Fruit fly (Drosophila melanogaster) whole organism, embryonic: Measurements from ENCODE around the gene CG1273.

Experiments used
- Aef1 ChIP-seq: fragments of 200-800 bp; sonication (Bioruptor generic); IDR thresholded peaks from 3 replicates; pipeline ENCODE4 v1.3.6; 2022; ENCODE audit warnings: missing biosample characterization, missing genetic modification characterization
- BEAF-32 ChIP-seq: fragments of 200-800 bp; sonication (Bioruptor generic); optimal IDR thresholded peaks from 3 replicates; lab custom pipeline; 2017; ENCODE audit warnings: missing biosample characterization, missing genetic modification characterization, mild to moderate bottlenecking, moderate library complexity, missing genetic modification reagents
- CG10267 ChIP-seq: fragments of 200-800 bp; sonication (Bioruptor generic); optimal IDR thresholded peaks from 2 replicates; lab custom pipeline; 2018; ENCODE audit warnings: missing biosample characterization, mild to moderate bottlenecking, missing genetic modification characterization, moderate library complexity
- CG12659 ChIP-seq: fragments of 200-800 bp; sonication (Bioruptor generic); optimal IDR thresholded peaks from 3 replicates; lab custom pipeline; 2017; ENCODE audit warnings: mild to moderate bottlenecking, missing biosample characterization, missing genetic modification reagents, missing genetic modification characterization
- CG13424 ChIP-seq: fragments of 200-800 bp; sonication (Bioruptor generic); optimal IDR thresholded peaks from 2 replicates; lab custom pipeline; 2019; ENCODE audit warnings: missing biosample characterization, mild to moderate bottlenecking, missing genetic modification characterization, moderate library complexity
- CG14710 ChIP-seq: fragments of 200-800 bp; sonication (Bioruptor generic); optimal IDR thresholded peaks from 3 replicates; lab custom pipeline; 2019; ENCODE audit warnings: missing biosample characterization, mild to moderate bottlenecking, missing genetic modification characterization, moderate library complexity
- CG15479 ChIP-seq: fragments of 200-800 bp; sonication (Bioruptor generic); optimal IDR thresholded peaks from 3 replicates; lab custom pipeline; 2019; ENCODE audit warnings: missing biosample characterization, mild to moderate bottlenecking, missing genetic modification characterization, moderate library complexity
- CG15514 ChIP-seq: fragments of 200-800 bp; sonication (Bioruptor generic); optimal IDR thresholded peaks from 3 replicates; lab custom pipeline; 2017; ENCODE audit warnings: missing biosample characterization, missing genetic modification characterization, mild to moderate bottlenecking, moderate library complexity, missing genetic modification reagents
- CG15601 ChIP-seq: fragments of 200-800 bp; sonication (Bioruptor generic); optimal IDR thresholded peaks from 3 replicates; lab custom pipeline; 2019; ENCODE audit warnings: missing biosample characterization, mild to moderate bottlenecking, missing genetic modification characterization, moderate library complexity
- CG1603 ChIP-seq: fragments of 200-800 bp; sonication (Bioruptor generic); optimal IDR thresholded peaks from 2 replicates; lab custom pipeline; 2019; ENCODE audit warnings: missing biosample characterization, mild to moderate bottlenecking, missing genetic modification characterization, moderate library complexity
- CG2116 ChIP-seq: fragments of 200-800 bp; sonication (Bioruptor generic); optimal IDR thresholded peaks from 3 replicates; lab custom pipeline; 2018; ENCODE audit warnings: missing biosample characterization, mild to moderate bottlenecking, missing genetic modification characterization
- CG34422 ChIP-seq: fragments of 200-800 bp; sonication (Bioruptor generic); IDR thresholded peaks from 3 replicates; pipeline ENCODE4 v1.3.6; 2022; ENCODE audit warnings: missing biosample characterization, missing genetic modification characterization
- CG3847 ChIP-seq: fragments of 200-800 bp; sonication (Bioruptor generic); IDR thresholded peaks from 2 replicates; pipeline ENCODE4 v1.3.6; 2022; ENCODE audit warnings: missing biosample characterization, missing genetic modification characterization
- CG4360 ChIP-seq: fragments of 200-800 bp; sonication (Bioruptor generic); IDR thresholded peaks from 2 replicates; pipeline ENCODE4 v1.3.6; 2022; ENCODE audit warnings: missing biosample characterization, missing genetic modification characterization
- CG4617 ChIP-seq: fragments of 200-800 bp; sonication (Bioruptor generic); optimal IDR thresholded peaks from 3 replicates; lab custom pipeline; 2016; ENCODE audit warnings: missing biosample characterization, missing genetic modification characterization, borderline replicate concordance
- CG6272 ChIP-seq: fragments of 200-800 bp; sonication (Bioruptor generic); IDR thresholded peaks from 2 replicates; pipeline ENCODE4 v1.3.6; 2022; ENCODE audit warnings: missing biosample characterization, missing genetic modification characterization
- CG8281 ChIP-seq: fragments of 200-800 bp; sonication (Bioruptor generic); optimal IDR thresholded peaks from 2 replicates; lab custom pipeline; 2018; ENCODE audit warnings: missing biosample characterization, mild to moderate bottlenecking, missing genetic modification characterization, moderate library complexity
- D19A ChIP-seq: fragments of 200-800 bp; optimal IDR thresholded peaks from 3 replicates; lab custom pipeline; 2019; ENCODE audit warnings: missing biosample characterization, mild to moderate bottlenecking, missing genetic modification characterization, moderate library complexity
- Dbx ChIP-seq: fragments of 200-800 bp; sonication (Bioruptor generic); IDR thresholded peaks from 3 replicates; pipeline ENCODE4 v1.3.6; 2022; ENCODE audit warnings: missing biosample characterization, missing genetic modification characterization
- Dp ChIP-seq: fragments of 200-800 bp; sonication (Bioruptor generic); optimal IDR thresholded peaks from 2 replicates; lab custom pipeline; 2018; ENCODE audit warnings: missing biosample characterization, mild to moderate bottlenecking, missing genetic modification characterization, moderate library complexity
- E2f2 ChIP-seq: fragments of 200-800 bp; sonication (Bioruptor generic); IDR thresholded peaks from 2 replicates; pipeline ENCODE4 v1.3.6; 2022; ENCODE audit warnings: missing biosample characterization, missing genetic modification characterization
- Fer2 ChIP-seq: fragments of 200-800 bp; sonication (Bioruptor generic); optimal IDR thresholded peaks from 2 replicates; lab custom pipeline; 2018; ENCODE audit warnings: missing biosample characterization, mild to moderate bottlenecking, missing genetic modification characterization, moderate library complexity
- HLHmδ ChIP-seq: fragments of 200-800 bp; sonication (Bioruptor generic); optimal IDR thresholded peaks from 2 replicates; lab custom pipeline; 2018; ENCODE audit warnings: missing biosample characterization, mild to moderate bottlenecking, missing genetic modification characterization, moderate library complexity
- HmgZ ChIP-seq: fragments of 200-800 bp; sonication (Bioruptor generic); optimal IDR thresholded peaks from 2 replicates; lab custom pipeline; 2018; ENCODE audit warnings: missing biosample characterization, mild to moderate bottlenecking, missing genetic modification characterization
- Kr ChIP-seq: fragments of 200-800 bp; sonication (Bioruptor generic); optimal IDR thresholded peaks from 2 replicates; lab custom pipeline; 2017; ENCODE audit warnings: missing biosample characterization, mild to moderate bottlenecking, missing genetic modification characterization
- MBD-R2 ChIP-seq: fragments of 200-800 bp; sonication (Bioruptor generic); IDR thresholded peaks from 2 replicates; pipeline ENCODE4 v1.3.6; 2022; ENCODE audit warnings: missing biosample characterization, missing genetic modification characterization
- MESR4 ChIP-seq: fragments of 200-800 bp; sonication (Bioruptor generic); optimal IDR thresholded peaks from 2 replicates; lab custom pipeline; 2018; ENCODE audit warnings: missing biosample characterization, mild to moderate bottlenecking, missing genetic modification characterization, moderate library complexity
- Med ChIP-seq: fragments of 200-800 bp; sonication (Bioruptor generic); peaks from one replicate; lab custom pipeline; 2016; ENCODE audit warnings: missing biosample characterization, missing genetic modification characterization, mild to moderate bottlenecking, inconsistent platforms, moderate library complexity
- Myb ChIP-seq: fragments of 200-800 bp; sonication (Bioruptor generic); optimal IDR thresholded peaks from 2 replicates; lab custom pipeline; 2016; ENCODE audit warnings: missing biosample characterization, missing genetic modification characterization
- Sin3A ChIP-seq: fragments of >200 bp; optimal IDR thresholded peaks from 2 replicates; lab custom pipeline; 2018
- Xrp1 ChIP-seq: fragments of 200-800 bp; sonication (Bioruptor generic); IDR thresholded peaks from 2 replicates; pipeline ENCODE4 v1.3.6; 2022; ENCODE audit warnings: missing biosample characterization, missing genetic modification characterization
- YL-1 ChIP-seq: fragments of 200-800 bp; sonication (Bioruptor generic); optimal IDR thresholded peaks from 3 replicates; lab custom pipeline; 2017; ENCODE audit warnings: missing biosample characterization, mild to moderate bottlenecking, missing genetic modification characterization
- bsh ChIP-seq, 2 experiments: fragments of 200-800 bp; sonication (Bioruptor generic); optimal IDR thresholded peaks; 2 replicates each; lab custom pipeline; 2017 to 2018; ENCODE audit warnings: mild to moderate bottlenecking in 2 of 2, missing biosample characterization in 2 of 2, missing genetic modification characterization in 2 of 2, moderate library complexity in 1 of 2
- eve ChIP-seq, 2 experiments: fragments of >200 bp; optimal IDR thresholded peaks; 2 replicates each; lab custom pipeline; 2017; ENCODE audit warnings: missing biosample characterization in 2 of 2, missing genetic modification characterization in 2 of 2
- gfzf ChIP-seq: fragments of 200-800 bp; sonication (Bioruptor generic); optimal IDR thresholded peaks from 2 replicates; lab custom pipeline; 2016; ENCODE audit warnings: missing biosample characterization, mild to moderate bottlenecking, missing genetic modification characterization, moderate library complexity
- kah ChIP-seq: fragments of 200-800 bp; sonication (Bioruptor generic); optimal IDR thresholded peaks from 2 replicates; lab custom pipeline; 2018; ENCODE audit warnings: missing biosample characterization, mild to moderate bottlenecking, missing genetic modification characterization
- mam ChIP-seq: fragments of 200-800 bp; sonication (Bioruptor generic); optimal IDR thresholded peaks from 3 replicates; lab custom pipeline; 2016; ENCODE audit warnings: missing biosample characterization, missing genetic modification characterization
- nerfin-2 ChIP-seq: fragments of 200-800 bp; sonication (Bioruptor generic); IDR thresholded peaks from 2 replicates; pipeline ENCODE4 v1.3.6; 2022; ENCODE audit warnings: missing biosample characterization, missing genetic modification characterization; ENCODE audit not compliant: partially characterized antibody
- nmo ChIP-seq: fragments of 200-800 bp; sonication (Bioruptor generic); optimal IDR thresholded peaks from 2 replicates; lab custom pipeline; 2018; ENCODE audit warnings: missing biosample characterization, mild to moderate bottlenecking, missing genetic modification characterization, moderate library complexity
- pzg ChIP-seq: fragments of 200-800 bp; sonication (Bioruptor generic); optimal IDR thresholded peaks from 3 replicates; lab custom pipeline; 2018; ENCODE audit warnings: missing biosample characterization, mild to moderate bottlenecking, missing genetic modification characterization, moderate library complexity
- sens ChIP-seq: fragments of 200-800 bp; sonication (Bioruptor generic); peaks from one replicate; lab custom pipeline; 2016; ENCODE audit warnings: missing biosample characterization, missing genetic modification characterization
- sens-2 ChIP-seq: fragments of 200-800 bp; sonication (Bioruptor generic); IDR thresholded peaks from 2 replicates; pipeline ENCODE4 v1.3.6; 2022; ENCODE audit warnings: missing biosample characterization, missing genetic modification characterization
- stwl ChIP-seq: fragments of 200-800 bp; sonication (Bioruptor generic); optimal IDR thresholded peaks from 3 replicates; lab custom pipeline; 2018; ENCODE audit warnings: missing biosample characterization, mild to moderate bottlenecking, missing genetic modification characterization, moderate library complexity
- trem ChIP-seq: fragments of 200-800 bp; optimal IDR thresholded peaks from 3 replicates; lab custom pipeline; 2019; ENCODE audit warnings: missing biosample characterization, mild to moderate bottlenecking, missing genetic modification characterization, moderate library complexity
- trh ChIP-seq: fragments of 200-800 bp; sonication (Bioruptor generic); optimal IDR thresholded peaks from 2 replicates; lab custom pipeline; 2016; ENCODE audit warnings: missing biosample characterization, missing genetic modification characterization
- twi ChIP-seq: fragments of 200-800 bp; optimal IDR thresholded peaks from 2 replicates; lab custom pipeline; 2019; ENCODE audit warnings: missing biosample characterization, mild to moderate bottlenecking, missing genetic modification characterization, moderate library complexity
- vvl ChIP-seq: fragments of 200-800 bp; sonication (Bioruptor generic); IDR thresholded peaks from 2 replicates; pipeline ENCODE4 v1.3.6; 2022; ENCODE audit warnings: missing biosample characterization, missing genetic modification characterization
- zfh2 ChIP-seq: fragments of 200-800 bp; sonication (Bioruptor generic); optimal IDR thresholded peaks from 2 replicates; lab custom pipeline; 2016; ENCODE audit warnings: missing biosample characterization, missing genetic modification characterization

The CG1273 gene

DNA sequence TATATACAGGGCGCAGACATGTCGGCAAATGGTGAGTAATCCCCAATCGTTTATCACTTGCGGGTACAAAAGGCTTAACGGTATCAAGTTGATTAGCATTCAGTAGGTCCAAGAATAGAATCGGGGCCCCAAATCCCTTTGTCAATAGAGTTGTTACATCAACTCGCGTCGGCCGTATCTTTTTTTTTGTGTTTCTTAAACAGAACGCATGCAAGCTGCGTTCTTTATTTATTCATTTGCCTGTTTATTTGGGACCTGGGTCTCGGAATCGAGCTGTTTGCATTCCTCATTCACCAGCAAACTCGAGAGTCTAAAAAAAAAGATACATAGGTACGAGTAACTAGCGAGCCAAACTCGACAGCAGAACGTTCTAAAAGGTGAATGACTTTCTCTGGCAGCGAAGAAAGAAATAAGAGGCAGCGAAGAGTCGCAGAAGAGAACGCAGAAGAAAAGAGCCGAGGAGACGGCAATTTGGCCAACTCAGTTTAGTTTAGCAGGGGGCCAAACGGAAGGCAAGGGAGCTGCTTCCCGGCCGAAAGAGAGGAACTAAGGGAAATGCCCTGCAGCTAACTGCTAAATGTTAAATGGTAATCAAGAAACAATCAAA lies 8.8 kb downstream of the CG1273 start (continued):
- TF ChIP-seq Fer2 (tag; lab: Kevin White, UChicago) (no peak), Aef1 (GFP tag; lab: Robert Waterston, UW) (no peak), bsh (GFP tag; optimal IDR thresholded peaks at IDR 0.05; lab: Kevin White, UChicago) (peak in 1 of 2 experiments; percentile 68), zfh2 (GFP tag; lab: Kevin White, UChicago) (no peak), twi (tag; lab: Kevin White, UChicago) (no peak), Xrp1 (GFP tag; lab: Robert Waterston, UW) (peak; percentile 66), nerfin-2 (GFP tag; lab: Robert Waterston, UW) (no peak), Sin3A (lab: Kevin White, UChicago) (no peak), sens-2 (no peak), Kr (GFP tag; lab: Kevin White, UChicago) (peak; percentile 45), CG13424 (tag; lab: Kevin White, UChicago) (peak; percentile 13), eve (GFP tag; optimal IDR thresholded peaks at IDR 0.05; lab: Kevin White, UChicago) (no peak), mam (GFP tag; lab: Kevin White, UChicago) (no peak)

DNA sequence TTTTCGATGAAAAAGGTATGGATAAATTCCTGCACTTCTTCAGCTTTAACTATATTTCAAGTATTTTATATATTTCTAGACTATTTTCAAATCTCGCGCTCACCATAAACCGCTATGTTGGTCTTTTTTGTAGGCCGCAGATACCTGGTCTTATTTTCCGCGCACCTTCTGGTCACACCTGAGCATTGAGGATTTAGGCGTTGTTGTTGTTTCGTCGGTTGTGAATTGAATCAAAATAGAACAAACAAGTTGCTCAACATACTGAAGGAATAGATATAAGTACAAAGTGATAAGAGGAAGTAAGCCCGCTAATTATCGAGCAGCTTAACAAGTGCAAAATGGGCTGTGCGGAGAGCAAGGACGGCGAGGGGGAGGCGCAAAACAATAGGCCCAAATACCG lies 14.3 kb downstream of the CG1273 start, which contains the start of gene Ctl1:
TSS of gene Ctl1 (plus strand) at position 167 of the 400 bp plus-strand sequence.
- TF ChIP-seq MBD-R2 (peak; percentile 43; the same call in 1 of the 2 replicates), CG15601 (tag; lab: Kevin White, UChicago) (peak; percentile 20), CG1603 (tag; lab: Kevin White, UChicago) (peak; percentile 24), trh (GFP tag; lab: Kevin White, UChicago) (no peak), Dbx (no peak), trem (tag; lab: Kevin White, UChicago) (peak; percentile 42), pzg (GFP tag; lab: Kevin White, UChicago) (peak; percentile 62), CG4360 (GFP tag; lab: Robert Waterston, UW) (peak; percentile 90), kah (GFP tag; lab: Kevin White, UChicago) (peak; percentile 88), CG3847 (GFP tag; lab: Robert Waterston, UW) (peak; percentile 26; the same call in 1 of the 2 replicates), gfzf (GFP tag; lab: Kevin White, UChicago) (peak; percentile 88), CG12659 (peak; percentile 13), CG14710 (peak; percentile 12), CG2116 (peak; percentile 11), CG4617 (peak; percentile 43), CG6272 (no peak), CG15479 (GFP tag; lab: Kevin White, UChicago) (peak; percentile 5), sens (GFP tag; lab: Kevin White, UChicago) (peak; percentile 84), CG8281 (tag; lab: Kevin White, UChicago) (peak; percentile 16), Aef1 (GFP tag; lab: Robert Waterston, UW) (no peak), CG34422 (peak; percentile 26; the same call in 1 of the 3 replicates), CG15514 (GFP tag; lab: Kevin White, UChicago) (peak; percentile 51), Med (GFP tag; lab: Kevin White, UChicago) (peak; percentile 55), BEAF-32 (peak; percentile 11), HLHmδ (no peak), Sin3A (lab: Kevin White, UChicago) (peak; percentile 19), stwl (peak; percentile 43), Myb (peak; percentile 35), HmgZ (tag; lab: Kevin White, UChicago) (peak; percentile 31), vvl (no peak), E2f2 (GFP tag; lab: Robert Waterston, UW) (peak; percentile 95), YL-1 (no peak), Dp (peak; percentile 91), nmo (no peak), MESR4 (GFP tag; lab: Kevin White, UChicago) (peak; percentile 34), D19A (tag; lab: Kevin White, UChicago) (no peak), CG10267 (tag; lab: Kevin White, UChicago) (peak; percentile 26)
